Fruit fly (Drosophila melanogaster): ENCODE results near the gene Mcm3.

The Mcm3 gene

DNA sequence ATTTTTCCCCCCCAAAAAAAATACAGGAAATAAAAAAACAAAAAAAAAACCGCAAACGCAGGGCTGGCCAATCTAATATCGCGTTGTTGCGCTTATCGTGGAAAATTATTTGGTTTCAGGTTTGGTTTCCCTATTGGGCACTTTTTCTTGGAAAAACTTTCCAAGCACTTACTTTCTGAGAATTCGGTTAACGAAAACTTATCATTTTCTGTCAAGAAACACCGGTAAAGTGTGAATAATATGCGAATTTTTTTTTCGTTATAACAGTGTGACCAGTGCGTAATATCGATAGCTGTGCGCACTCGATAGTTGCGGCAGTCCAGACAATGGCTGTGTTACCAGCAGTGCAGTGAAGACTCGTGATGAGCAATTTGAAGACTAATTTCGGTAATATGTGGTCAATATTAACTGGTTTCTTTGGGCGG lies 1.2 kb upstream of the Mcm3 start, which contains the start of gene Rnp4F (continued):
- TF ChIP-seq tap (tag; optimal IDR thresholded peaks at IDR 0.05) (no peak), p53 (GFP tag; optimal IDR thresholded peaks at IDR 0.05) (peak; percentile 53), CG11085 (GFP tag; IDR thresholded peaks at IDR 0.05) (peak; percentile 64), CkIIα-i1 (GFP tag; IDR thresholded peaks at IDR 0.05) (no peak), ems (GFP tag; optimal IDR thresholded peaks at IDR 0.05) (peak; percentile 58), Vsx1 (GFP tag; optimal IDR thresholded peaks at IDR 0.05) (no peak), schlank (tag; optimal IDR thresholded peaks at IDR 0.05) (no peak), CG12299 (tag; optimal IDR thresholded peaks at IDR 0.05) (no peak), ap (GFP tag; IDR thresholded peaks at IDR 0.05) (0 out of 2 replicates have a peak, but pooled peaks have one; percentile 5), mirr (GFP tag; optimal IDR thresholded peaks at IDR 0.05) (peak; percentile 40), gce (GFP tag; IDR thresholded peaks at IDR 0.05) (no peak), Oli (tag; optimal IDR thresholded peaks at IDR 0.05) (no peak), nom (GFP tag; optimal IDR thresholded peaks at IDR 0.05) (peak; percentile 76), C15 (GFP tag; IDR thresholded peaks at IDR 0.05) (0 out of 3 replicates have a peak, but pooled peaks have one; percentile 12), Adf1 (GFP tag; IDR thresholded peaks at IDR 0.05) (no peak; the same call in 1 of the 2 replicates), CG4707 (GFP tag; optimal IDR thresholded peaks at IDR 0.05) (no peak), CG8478 (optimal IDR thresholded peaks at IDR 0.05) (no peak), CG33557 (GFP tag; optimal IDR thresholded peaks at IDR 0.05) (no peak), Bgb (GFP tag; IDR thresholded peaks at IDR 0.05; ENCODE audit: partially characterized antibody) (peak; percentile 84), wdn (GFP tag; IDR thresholded peaks at IDR 0.05) (no peak; the same call in 1 of the 2 replicates), CG16779 (GFP tag; IDR thresholded peaks at IDR 0.05) (no peak), unpg (GFP tag; optimal IDR thresholded peaks at IDR 0.05) (no peak), psq (GFP tag; optimal IDR thresholded peaks at IDR 0.05) (peak; percentile 25), salm (tag; optimal IDR thresholded peaks at IDR 0.05) (no peak), peb (GFP tag; IDR thresholded peaks at IDR 0.05) (no peak), CG6791 (GFP tag; IDR thresholded peaks at IDR 0.05; ENCODE audit: partially characterized antibody) (peak; percentile 80), BtbVII (GFP tag; optimal IDR thresholded peaks at IDR 0.05) (no peak), lola (GFP tag; optimal IDR thresholded peaks at IDR 0.05) (no peak), CG2712 (tag; optimal IDR thresholded peaks at IDR 0.05) (peak; percentile 34), Taf1 (GFP tag; IDR thresholded peaks at IDR 0.05) (peak; percentile 21; the same call in 1 of the 2 replicates), Sry-β (GFP tag; optimal IDR thresholded peaks at IDR 0.05) (peak; percentile 27), CG18764 (GFP tag; optimal IDR thresholded peaks at IDR 0.05) (peak; percentile 38), wek (GFP tag; optimal IDR thresholded peaks at IDR 0.05) (no peak), vvl (GFP tag; IDR thresholded peaks at IDR 0.05) (peak; percentile 75), D19A (tag; optimal IDR thresholded peaks at IDR 0.05) (no peak), dati (GFP tag; IDR thresholded peaks at IDR 0.05) (0 out of 2 replicates have a peak, but pooled peaks have one; percentile 10), CG9609 (GFP tag; optimal IDR thresholded peaks at IDR 0.05) (peak; percentile 72), nau (GFP tag; optimal IDR thresholded peaks at IDR 0.05) (no peak), bowl (GFP tag; IDR thresholded peaks at IDR 0.05) (0 out of 2 replicates have a peak, but pooled peaks have one; percentile 24), br (optimal IDR thresholded peaks at IDR 0.05) (no peak), al (GFP tag; IDR thresholded peaks at IDR 0.05) (peak; percentile 61), Usf (GFP tag; optimal IDR thresholded peaks at IDR 0.05) (peak; percentile 68), az2 (GFP tag; optimal IDR thresholded peaks at IDR 0.05) (peak; percentile 68), Dfd (GFP tag; optimal IDR thresholded peaks at IDR 0.05) (peak in 1 of 2 experiments; percentile 15), E2f2 (GFP tag; IDR thresholded peaks at IDR 0.05) (peak; percentile 52), exex (tag; optimal IDR thresholded peaks at IDR 0.05) (no peak), seq (GFP tag; IDR thresholded peaks at IDR 0.05) (no peak), Chrac-16 (GFP tag; optimal IDR thresholded peaks at IDR 0.05) (peak; percentile 59), CG7745 (tag; optimal IDR thresholded peaks at IDR 0.05) (no peak), en (GFP tag; optimal IDR thresholded peaks at IDR 0.05) (no peak), tll (GFP tag; optimal IDR thresholded peaks at IDR 0.05) (no peak)
